Fruit fly (Drosophila melanogaster) whole organism, embryonic: ENCODE results near the gene Ipo9.

Source experiments
- Asciz ChIP-seq: fragments of 200-800 bp; sonication (Bioruptor generic); optimal IDR thresholded peaks from 2 replicates; lab custom pipeline; 2017; ENCODE audit warnings: missing biosample characterization, mild to moderate bottlenecking, missing genetic modification characterization, missing genetic modification reagents
- CG10654 ChIP-seq: fragments of 200-800 bp; sonication (Bioruptor generic); optimal IDR thresholded peaks from 2 replicates; lab custom pipeline; 2016; ENCODE audit warnings: missing biosample characterization, missing genetic modification characterization
- CG12236 ChIP-seq: fragments of 200-800 bp; sonication (Bioruptor generic); optimal IDR thresholded peaks from 2 replicates; lab custom pipeline; 2016; ENCODE audit warnings: missing biosample characterization, missing genetic modification characterization
- CG12744 ChIP-seq: fragments of 200-800 bp; sonication (Bioruptor generic); optimal IDR thresholded peaks from 2 replicates; lab custom pipeline; 2016; ENCODE audit warnings: missing biosample characterization, missing genetic modification characterization
- CG13775 ChIP-seq: fragments of 200-800 bp; sonication (Bioruptor generic); optimal IDR thresholded peaks from 3 replicates; lab custom pipeline; 2017; ENCODE audit warnings: missing biosample characterization, mild to moderate bottlenecking, missing genetic modification characterization
- CG14965 ChIP-seq: fragments of 200-800 bp; sonication (Bioruptor generic); optimal IDR thresholded peaks from 2 replicates; lab custom pipeline; 2016; ENCODE audit warnings: missing biosample characterization, missing genetic modification characterization, borderline replicate concordance
- CG15073 ChIP-seq: fragments of 200-800 bp; sonication (Bioruptor generic); optimal IDR thresholded peaks from 2 replicates; lab custom pipeline; 2016; ENCODE audit warnings: missing biosample characterization, missing genetic modification characterization
- CG16779 ChIP-seq: fragments of 200-800 bp; sonication (Bioruptor generic); IDR thresholded peaks from 2 replicates; pipeline ENCODE4 v1.3.6; 2022; ENCODE audit warnings: missing biosample characterization, missing genetic modification characterization
- CG17359 ChIP-seq: fragments of 200-800 bp; sonication (Bioruptor generic); optimal IDR thresholded peaks from 3 replicates; lab custom pipeline; 2018; ENCODE audit warnings: missing biosample characterization, mild to moderate bottlenecking, missing genetic modification characterization, moderate library complexity
- CG1792 ChIP-seq: fragments of 200-800 bp; sonication (Bioruptor generic); optimal IDR thresholded peaks from 2 replicates; lab custom pipeline; 2016; ENCODE audit warnings: missing biosample characterization, missing genetic modification characterization
- CG2202 ChIP-seq: fragments of 200-800 bp; sonication (Bioruptor generic); optimal IDR thresholded peaks from 2 replicates; lab custom pipeline; 2018; ENCODE audit warnings: missing biosample characterization, mild to moderate bottlenecking, missing genetic modification characterization
- CG3163 ChIP-seq: fragments of 200-800 bp; sonication (Bioruptor generic); optimal IDR thresholded peaks from 3 replicates; lab custom pipeline; 2016; ENCODE audit warnings: missing biosample characterization, missing genetic modification characterization
- CG32532 ChIP-seq: fragments of 200-800 bp; sonication (Bioruptor generic); IDR thresholded peaks from 2 replicates; pipeline ENCODE4 v1.3.6; 2022; ENCODE audit warnings: missing biosample characterization, missing genetic modification characterization
- CG33213 ChIP-seq: fragments of 200-800 bp; sonication (Bioruptor generic); optimal IDR thresholded peaks from 3 replicates; lab custom pipeline; 2016; ENCODE audit warnings: missing biosample characterization, missing genetic modification characterization
- CG34376 ChIP-seq: fragments of 200-800 bp; sonication (Bioruptor generic); optimal IDR thresholded peaks from 2 replicates; lab custom pipeline; 2018; ENCODE audit warnings: missing biosample characterization, mild to moderate bottlenecking, missing genetic modification characterization
- CG3838 ChIP-seq: fragments of 200-800 bp; sonication (Bioruptor generic); optimal IDR thresholded peaks from 3 replicates; lab custom pipeline; 2016; ENCODE audit warnings: missing biosample characterization, missing genetic modification characterization
- CG42726 ChIP-seq: fragments of 200-800 bp; sonication (Bioruptor generic); IDR thresholded peaks from 2 replicates; pipeline ENCODE4 v1.3.6; 2022; ENCODE audit warnings: missing biosample characterization, missing genetic modification characterization; ENCODE audit not compliant: partially characterized antibody
- CG4360 ChIP-seq: fragments of 200-800 bp; sonication (Bioruptor generic); IDR thresholded peaks from 2 replicates; pipeline ENCODE4 v1.3.6; 2022; ENCODE audit warnings: missing biosample characterization, missing genetic modification characterization
- CG6765 ChIP-seq: fragments of 200-800 bp; sonication (Bioruptor generic); optimal IDR thresholded peaks from 3 replicates; lab custom pipeline; 2017; ENCODE audit warnings: missing biosample characterization, mild to moderate bottlenecking, missing genetic modification characterization
- CG6854 ChIP-seq: fragments of 200-800 bp; sonication (Bioruptor generic); optimal IDR thresholded peaks from 3 replicates; lab custom pipeline; 2017; ENCODE audit warnings: missing biosample characterization, mild to moderate bottlenecking, missing genetic modification characterization
- CG7372 ChIP-seq: fragments of 200-800 bp; sonication (Bioruptor generic); IDR thresholded peaks from 2 replicates; pipeline ENCODE4 v1.3.6; 2022; ENCODE audit warnings: missing biosample characterization, missing genetic modification characterization
- CG7786 ChIP-seq: fragments of 200-800 bp; sonication (Bioruptor generic); optimal IDR thresholded peaks from 2 replicates; lab custom pipeline; 2016; ENCODE audit warnings: missing biosample characterization, missing genetic modification characterization
- CG7928 ChIP-seq: fragments of 200-800 bp; sonication (Bioruptor generic); optimal IDR thresholded peaks from 2 replicates; lab custom pipeline; 2017; ENCODE audit warnings: missing biosample characterization, mild to moderate bottlenecking, missing genetic modification characterization
- CG8089 ChIP-seq: fragments of 200-800 bp; sonication (Bioruptor generic); optimal IDR thresholded peaks from 3 replicates; lab custom pipeline; 2016; ENCODE audit warnings: missing biosample characterization, missing genetic modification characterization
- CG9817 ChIP-seq: fragments of 200-800 bp; sonication (Bioruptor generic); optimal IDR thresholded peaks from 2 replicates; lab custom pipeline; 2018; ENCODE audit warnings: missing biosample characterization, mild to moderate bottlenecking, missing genetic modification characterization, moderate library complexity
- CG9932 ChIP-seq: fragments of 200-800 bp; sonication (Bioruptor generic); IDR thresholded peaks from 2 replicates; pipeline ENCODE4 v1.3.6; 2022; ENCODE audit warnings: missing biosample characterization, missing genetic modification characterization
- Chrac-16 ChIP-seq: fragments of 200-800 bp; sonication (Bioruptor generic); optimal IDR thresholded peaks from 3 replicates; lab custom pipeline; 2016; ENCODE audit warnings: missing biosample characterization, missing genetic modification characterization
- Dbx ChIP-seq: fragments of 200-800 bp; sonication (Bioruptor generic); IDR thresholded peaks from 3 replicates; pipeline ENCODE4 v1.3.6; 2022; ENCODE audit warnings: missing biosample characterization, missing genetic modification characterization
- Dek ChIP-seq: fragments of 200-800 bp; sonication (Bioruptor generic); optimal IDR thresholded peaks from 3 replicates; lab custom pipeline; 2019; ENCODE audit warnings: missing biosample characterization, mild to moderate bottlenecking, missing genetic modification characterization, moderate library complexity
- Doc2 ChIP-seq: fragments of 200-800 bp; sonication (Bioruptor generic); IDR thresholded peaks from 2 replicates; pipeline ENCODE4 v1.3.6; 2022; ENCODE audit warnings: missing biosample characterization, missing genetic modification characterization
- Jarid2 ChIP-seq: fragments of 200-800 bp; sonication (Bioruptor generic); optimal IDR thresholded peaks from 3 replicates; lab custom pipeline; 2017; ENCODE audit warnings: mild to moderate bottlenecking, missing biosample characterization, missing genetic modification reagents, missing genetic modification characterization
- Lim3 ChIP-seq: fragments of 200-800 bp; sonication (Bioruptor generic); IDR thresholded peaks from 2 replicates; pipeline ENCODE4 v1.3.6; 2022; ENCODE audit warnings: missing biosample characterization, missing genetic modification characterization
- MTF-1 ChIP-seq: fragments of 200-800 bp; sonication (Bioruptor generic); optimal IDR thresholded peaks from 2 replicates; lab custom pipeline; 2018; ENCODE audit warnings: missing biosample characterization, mild to moderate bottlenecking, missing genetic modification characterization, borderline replicate concordance
- Meics ChIP-seq: fragments of 200-800 bp; sonication (Bioruptor generic); optimal IDR thresholded peaks from 2 replicates; lab custom pipeline; 2017; ENCODE audit warnings: missing biosample characterization, mild to moderate bottlenecking, missing genetic modification characterization
- Ravus ChIP-seq: fragments of 200-800 bp; sonication (Bioruptor generic); IDR thresholded peaks from 2 replicates; pipeline ENCODE4 v1.3.6; 2022; ENCODE audit warnings: missing biosample characterization, missing genetic modification characterization
- Rfx ChIP-seq: fragments of 200-800 bp; sonication (Bioruptor generic); IDR thresholded peaks from 2 replicates; pipeline ENCODE4 v1.3.6; 2022; ENCODE audit warnings: missing biosample characterization, missing genetic modification characterization
- Sox100B ChIP-seq: fragments of 200-800 bp; sonication (Bioruptor generic); optimal IDR thresholded peaks from 3 replicates; lab custom pipeline; 2018; ENCODE audit warnings: missing biosample characterization, mild to moderate bottlenecking, missing genetic modification characterization
- abd-A ChIP-seq: fragments of 200-800 bp; sonication (Bioruptor generic); optimal IDR thresholded peaks from 3 replicates; lab custom pipeline; 2019; ENCODE audit warnings: missing biosample characterization, mild to moderate bottlenecking, missing genetic modification characterization, moderate library complexity
- ase ChIP-seq: fragments of 200-800 bp; sonication (Bioruptor generic); IDR thresholded peaks from 3 replicates; pipeline ENCODE4 v1.3.6; 2022; ENCODE audit warnings: missing biosample characterization, missing genetic modification characterization
- ato ChIP-seq: fragments of 200-800 bp; sonication (Bioruptor generic); IDR thresholded peaks from 2 replicates; pipeline ENCODE4 v1.3.6; 2022; ENCODE audit warnings: missing biosample characterization, missing genetic modification characterization; ENCODE audit not compliant: partially characterized antibody
- chinmo ChIP-seq: fragments of 200-800 bp; sonication (Bioruptor generic); IDR thresholded peaks from 4 replicates; pipeline ENCODE4 v1.3.6; 2022; ENCODE audit warnings: missing biosample characterization, missing genetic modification characterization; ENCODE audit not compliant: partially characterized antibody
- crp ChIP-seq, 2 experiments: fragments of 200-800 bp; sonication (Bioruptor generic); optimal IDR thresholded peaks; 2 replicates in 1 of 2; 3 replicates in 1 of 2; lab custom pipeline; 2017; ENCODE audit warnings: missing biosample characterization in 2 of 2, missing genetic modification characterization in 2 of 2, mild to moderate bottlenecking in 1 of 2, moderate library complexity in 1 of 2
- dysf ChIP-seq: fragments of 200-800 bp; sonication (Bioruptor generic); IDR thresholded peaks from 3 replicates; pipeline ENCODE4 v1.3.6; 2022; ENCODE audit warnings: missing biosample characterization, missing genetic modification characterization
- eve ChIP-seq, 2 experiments: fragments of >200 bp; optimal IDR thresholded peaks; 2 replicates each; lab custom pipeline; 2017; ENCODE audit warnings: missing biosample characterization in 2 of 2, missing genetic modification characterization in 2 of 2
- insv ChIP-seq, 2 experiments: fragments of 200-800 bp; sonication (Bioruptor generic); optimal IDR thresholded peaks; 3 replicates each; lab custom pipeline; 2016 to 2018; ENCODE audit warnings: missing biosample characterization in 2 of 2, missing genetic modification characterization in 2 of 2
- mld ChIP-seq: fragments of 200-800 bp; sonication (Bioruptor generic); IDR thresholded peaks from 3 replicates; pipeline ENCODE4 v1.3.6; 2022; ENCODE audit warnings: missing biosample characterization, missing genetic modification characterization; ENCODE audit not compliant: partially characterized antibody
- sisA ChIP-seq: fragments of 200-800 bp; sonication (Bioruptor generic); IDR thresholded peaks from 2 replicates; pipeline ENCODE4 v1.3.6; 2022; ENCODE audit warnings: missing biosample characterization, missing genetic modification characterization
- stc ChIP-seq: fragments of 200-800 bp; sonication (Bioruptor generic); IDR thresholded peaks from 2 replicates; pipeline ENCODE4 v1.3.6; 2022; ENCODE audit warnings: missing biosample characterization, missing genetic modification characterization
- stwl ChIP-seq: fragments of 200-800 bp; sonication (Bioruptor generic); optimal IDR thresholded peaks from 3 replicates; lab custom pipeline; 2018; ENCODE audit warnings: missing biosample characterization, mild to moderate bottlenecking, missing genetic modification characterization, moderate library complexity
- vnd ChIP-seq: fragments of 200-800 bp; sonication (Bioruptor generic); IDR thresholded peaks from 3 replicates; pipeline ENCODE4 v1.3.6; 2022; ENCODE audit warnings: missing biosample characterization, missing genetic modification characterization; ENCODE audit not compliant: partially characterized antibody

Gene Ipo9

DNA sequence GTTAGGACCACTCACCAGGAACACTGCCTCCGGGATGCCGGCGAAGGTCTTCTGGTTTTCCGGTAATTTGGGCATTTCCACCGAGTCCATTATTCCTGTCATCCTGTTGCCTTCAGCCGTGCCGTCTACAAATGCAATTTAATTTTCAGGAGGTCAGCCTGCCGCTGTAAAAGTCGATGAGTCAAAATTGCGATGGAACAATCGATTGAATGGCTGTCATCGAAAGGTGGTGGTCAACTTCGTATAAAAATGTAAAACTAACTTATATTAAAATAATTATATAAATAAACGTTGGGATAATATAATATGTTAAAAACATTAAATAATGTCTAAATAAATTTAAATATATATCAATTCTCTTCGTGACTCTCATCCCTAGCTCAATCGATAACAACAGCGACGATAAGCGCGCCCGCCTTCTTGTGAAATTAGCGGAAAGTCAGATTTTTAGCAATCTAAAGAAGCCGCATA lies 2.6 kb upstream of the Ipo9 start, which contains the start of the genes mgr and Irbp (continued):
- peak; percentile 90 for TF ChIP-seq Dek
- TF ChIP-seq MTF-1 (GFP tag; lab: Kevin White, UChicago) = peak; percentile 52
- TF ChIP-seq CG16779 (GFP tag; lab: Robert Waterston, UW) = peak; percentile 72; the same call in 1 of the 2 replicates
- TF ChIP-seq dysf (GFP tag; lab: Robert Waterston, UW) = peak; percentile 93
- TF ChIP-seq CG42726 = no peak
- TF ChIP-seq Meics (GFP tag; lab: Kevin White, UChicago) = peak; percentile 91
- TF ChIP-seq stc = peak; percentile 91
- TF ChIP-seq Ravus (GFP tag; lab: Robert Waterston, UW) = peak; percentile 79
- no peak for TF ChIP-seq abd-A
- peak; percentile 96 for TF ChIP-seq Dbx (GFP tag; lab: Robert Waterston, UW)
- TF ChIP-seq ato (GFP tag; lab: Robert Waterston, UW) = no peak
- no peak for TF ChIP-seq CG8089
- no peak for TF ChIP-seq CG15073
- no peak for TF ChIP-seq CG12236 (GFP tag; lab: Kevin White, UChicago)
- peak; percentile 94 for TF ChIP-seq CG7372 (GFP tag; lab: Robert Waterston, UW)
- TF ChIP-seq Doc2 (GFP tag; lab: Robert Waterston, UW) = peak; percentile 70
- TF ChIP-seq CG9817 (tag; lab: Kevin White, UChicago) = peak; percentile 92
- TF ChIP-seq CG4360 (GFP tag; lab: Robert Waterston, UW) = peak; percentile 64
- peak; percentile 71 for TF ChIP-seq Lim3 (GFP tag; lab: Robert Waterston, UW)
- TF ChIP-seq CG7928 = peak; percentile 71
- no peak for TF ChIP-seq CG33213 (GFP tag; lab: Kevin White, UChicago)
- TF ChIP-seq CG34376 (GFP tag; lab: Kevin White, UChicago) = peak; percentile 59
- peak; percentile 79 for TF ChIP-seq CG10654
- no peak for TF ChIP-seq chinmo (GFP tag; lab: Robert Waterston, UW)
- TF ChIP-seq CG32532 = peak; percentile 96
- peak; percentile 98 for TF ChIP-seq CG9932
- TF ChIP-seq CG7786 (GFP tag; lab: Kevin White, UChicago) = peak; percentile 8
- TF ChIP-seq CG6765 (GFP tag; lab: Kevin White, UChicago) = peak; percentile 70
- TF ChIP-seq Sox100B = peak; percentile 90
- TF ChIP-seq CG13775 (GFP tag; lab: Kevin White, UChicago) = peak; percentile 95
- TF ChIP-seq CG1792 (GFP tag; lab: Kevin White, UChicago) = no peak
- TF ChIP-seq CG12744 = no peak
- no peak for TF ChIP-seq eve (GFP tag; optimal IDR thresholded peaks at IDR 0.05; lab: Kevin White, UChicago)
- no peak for TF ChIP-seq CG17359 (tag; lab: Kevin White, UChicago)
- peak; percentile 91 for TF ChIP-seq ase (GFP tag; lab: Robert Waterston, UW)
- TF ChIP-seq vnd (GFP tag; lab: Robert Waterston, UW) = peak; percentile 83
- TF ChIP-seq Asciz (GFP tag; lab: Kevin White, UChicago) = no peak
- peak; percentile 91 for TF ChIP-seq sisA
- peak in 1 of 2 experiments; percentile 56 for TF ChIP-seq crp (GFP tag; optimal IDR thresholded peaks at IDR 0.05; lab: Kevin White, UChicago)
- TF ChIP-seq Chrac-16 (GFP tag; lab: Kevin White, UChicago) = peak; percentile 88
- peak; percentile 4 for TF ChIP-seq CG3163 (GFP tag; lab: Kevin White, UChicago)
- TF ChIP-seq CG14965 (GFP tag; lab: Kevin White, UChicago) = no peak
- TF ChIP-seq Jarid2 = peak; percentile 32
- peak; percentile 80 for TF ChIP-seq stwl (tag; lab: Kevin White, UChicago)
- TF ChIP-seq insv (GFP tag; optimal IDR thresholded peaks at IDR 0.05; lab: Kevin White, UChicago) = peak in 1 of 2 experiments; percentile 48
- TF ChIP-seq CG2202 (tag; lab: Kevin White, UChicago) = peak; percentile 83
- peak; percentile 97 for TF ChIP-seq Rfx (GFP tag; lab: Robert Waterston, UW)
- TF ChIP-seq CG6854 (GFP tag; lab: Kevin White, UChicago) = peak; percentile 74
- TF ChIP-seq CG3838 (GFP tag; lab: Kevin White, UChicago) = peak; percentile 5
- TF ChIP-seq mld (GFP tag; lab: Robert Waterston, UW) = peak; percentile 14; the same call in 1 of the 3 replicates
